Fruit fly (Drosophila melanogaster) whole organism, embryonic: ENCODE data around the gene Ae2.

Experiments
- B-H2 ChIP-seq: fragments of 200-800 bp; sonication (Bioruptor generic); optimal IDR thresholded peaks from 2 replicates; lab custom pipeline; 2018; ENCODE audit warnings: missing biosample characterization, mild to moderate bottlenecking, missing genetic modification characterization
- Bgb ChIP-seq: fragments of 200-800 bp; sonication (Bioruptor generic); IDR thresholded peaks from 2 replicates; pipeline ENCODE4 v1.3.6; 2022; ENCODE audit warnings: missing biosample characterization, missing genetic modification characterization; ENCODE audit not compliant: partially characterized antibody
- C15 ChIP-seq: fragments of 200-800 bp; sonication (Bioruptor generic); IDR thresholded peaks from 3 replicates; pipeline ENCODE4 v1.3.6; 2022; ENCODE audit warnings: missing biosample characterization, missing genetic modification characterization
- CG10366 ChIP-seq: fragments of 200-800 bp; sonication (Bioruptor generic); IDR thresholded peaks from 2 replicates; pipeline ENCODE4 v1.3.6; 2022; ENCODE audit warnings: missing biosample characterization, missing genetic modification characterization
- CG12299 ChIP-seq: fragments of 200-800 bp; sonication (Bioruptor generic); optimal IDR thresholded peaks from 2 replicates; lab custom pipeline; 2018; ENCODE audit warnings: missing biosample characterization, mild to moderate bottlenecking, missing genetic modification characterization
- CG14965 ChIP-seq: fragments of 200-800 bp; sonication (Bioruptor generic); optimal IDR thresholded peaks from 2 replicates; lab custom pipeline; 2016; ENCODE audit warnings: missing biosample characterization, missing genetic modification characterization, borderline replicate concordance
- CG15073 ChIP-seq: fragments of 200-800 bp; sonication (Bioruptor generic); optimal IDR thresholded peaks from 2 replicates; lab custom pipeline; 2016; ENCODE audit warnings: missing biosample characterization, missing genetic modification characterization
- CG1529 ChIP-seq: fragments of 200-800 bp; sonication (Bioruptor generic); optimal IDR thresholded peaks from 3 replicates; lab custom pipeline; 2018; ENCODE audit warnings: missing biosample characterization, missing genetic modification characterization
- CG16815 ChIP-seq: fragments of 200-800 bp; sonication (Bioruptor generic); optimal IDR thresholded peaks from 3 replicates; lab custom pipeline; 2017; ENCODE audit warnings: missing biosample characterization, mild to moderate bottlenecking, missing genetic modification characterization
- CG1792 ChIP-seq: fragments of 200-800 bp; sonication (Bioruptor generic); optimal IDR thresholded peaks from 2 replicates; lab custom pipeline; 2016; ENCODE audit warnings: missing biosample characterization, missing genetic modification characterization
- CG18619 ChIP-seq: fragments of 200-800 bp; sonication (Bioruptor generic); optimal IDR thresholded peaks from 3 replicates; lab custom pipeline; 2017; ENCODE audit warnings: missing biosample characterization, mild to moderate bottlenecking, missing genetic modification characterization
- CG2712 ChIP-seq: fragments of 200-800 bp; optimal IDR thresholded peaks from 3 replicates; lab custom pipeline; 2019; ENCODE audit warnings: missing biosample characterization, mild to moderate bottlenecking, missing genetic modification characterization, moderate library complexity
- CG31388 ChIP-seq: fragments of 200-800 bp; sonication (Bioruptor generic); optimal IDR thresholded peaks from 2 replicates; lab custom pipeline; 2016; ENCODE audit warnings: missing biosample characterization, missing genetic modification characterization
- CG4282 ChIP-seq: fragments of 200-800 bp; sonication (Bioruptor generic); optimal IDR thresholded peaks from 2 replicates; lab custom pipeline; 2016; ENCODE audit warnings: missing biosample characterization, missing genetic modification characterization
- CG4730 ChIP-seq: fragments of 200-800 bp; sonication (Bioruptor generic); IDR thresholded peaks from 2 replicates; pipeline ENCODE4 v1.3.6; 2022; ENCODE audit warnings: missing biosample characterization, missing genetic modification characterization
- CG5953 ChIP-seq: fragments of 200-800 bp; sonication (Bioruptor generic); IDR thresholded peaks from 2 replicates; pipeline ENCODE4 v1.3.6; 2022; ENCODE audit warnings: missing biosample characterization, missing genetic modification characterization
- CG6683 ChIP-seq: fragments of 200-800 bp; sonication (Bioruptor generic); optimal IDR thresholded peaks from 2 replicates; lab custom pipeline; 2017; ENCODE audit warnings: missing biosample characterization, mild to moderate bottlenecking, missing genetic modification characterization, missing genetic modification reagents
- CG6854 ChIP-seq: fragments of 200-800 bp; sonication (Bioruptor generic); optimal IDR thresholded peaks from 3 replicates; lab custom pipeline; 2017; ENCODE audit warnings: missing biosample characterization, mild to moderate bottlenecking, missing genetic modification characterization
- CG7928 ChIP-seq: fragments of 200-800 bp; sonication (Bioruptor generic); optimal IDR thresholded peaks from 2 replicates; lab custom pipeline; 2017; ENCODE audit warnings: missing biosample characterization, mild to moderate bottlenecking, missing genetic modification characterization
- CG8089 ChIP-seq: fragments of 200-800 bp; sonication (Bioruptor generic); optimal IDR thresholded peaks from 3 replicates; lab custom pipeline; 2016; ENCODE audit warnings: missing biosample characterization, missing genetic modification characterization
- CG9797 ChIP-seq: fragments of 200-800 bp; sonication (Bioruptor generic); optimal IDR thresholded peaks from 3 replicates; lab custom pipeline; 2018; ENCODE audit warnings: missing biosample characterization, mild to moderate bottlenecking, missing genetic modification characterization
- Dad ChIP-seq: fragments of 200-800 bp; sonication (Bioruptor generic); optimal IDR thresholded peaks from 3 replicates; lab custom pipeline; 2016; ENCODE audit warnings: missing biosample characterization, missing genetic modification characterization
- Fer1 ChIP-seq: fragments of 200-800 bp; sonication (Bioruptor generic); optimal IDR thresholded peaks from 2 replicates; lab custom pipeline; 2017; ENCODE audit warnings: missing biosample characterization, mild to moderate bottlenecking, missing genetic modification characterization
- GATAe ChIP-seq: fragments of 200-800 bp; sonication (Bioruptor generic); conservative IDR thresholded peaks from 2 replicates; pipeline ENCODE4 v1.3.6; 2022; ENCODE audit warnings: missing biosample characterization, missing genetic modification characterization
- Hmx ChIP-seq: fragments of 200-800 bp; sonication (Bioruptor generic); optimal IDR thresholded peaks from 2 replicates; lab custom pipeline; 2016; ENCODE audit warnings: missing biosample characterization, missing genetic modification characterization
- Mad ChIP-seq: fragments of 200-800 bp; sonication (Bioruptor generic); optimal IDR thresholded peaks from 2 replicates; lab custom pipeline; 2016; ENCODE audit warnings: missing biosample characterization, missing genetic modification characterization
- Med ChIP-seq: fragments of 200-800 bp; sonication (Bioruptor generic); peaks from one replicate; lab custom pipeline; 2016; ENCODE audit warnings: missing biosample characterization, missing genetic modification characterization, mild to moderate bottlenecking, inconsistent platforms, moderate library complexity
- Oaz ChIP-seq: fragments of 200-800 bp; sonication (Bioruptor generic); IDR thresholded peaks from 2 replicates; pipeline ENCODE4 v1.3.6; 2022; ENCODE audit warnings: missing biosample characterization, missing genetic modification characterization
- Ptx1 ChIP-seq: fragments of 200-800 bp; sonication (Bioruptor generic); IDR thresholded peaks from 2 replicates; pipeline ENCODE4 v1.3.6; 2022; ENCODE audit warnings: missing biosample characterization, missing genetic modification characterization
- Sry-δ ChIP-seq: fragments of 200-800 bp; sonication (Bioruptor generic); optimal IDR thresholded peaks from 2 replicates; lab custom pipeline; 2016; ENCODE audit warnings: missing biosample characterization, missing genetic modification characterization
- Taf1 ChIP-seq: fragments of 200-800 bp; sonication (Bioruptor generic); IDR thresholded peaks from 2 replicates; pipeline ENCODE4 v1.3.6; 2022; ENCODE audit warnings: missing biosample characterization, missing genetic modification characterization
- ash1 ChIP-seq: fragments of 200-800 bp; sonication (Bioruptor generic); optimal IDR thresholded peaks from 2 replicates; lab custom pipeline; 2018; ENCODE audit warnings: missing biosample characterization, mild to moderate bottlenecking, missing genetic modification characterization
- bab2 ChIP-seq: fragments of 200-800 bp; sonication (Bioruptor generic); optimal IDR thresholded peaks from 2 replicates; lab custom pipeline; 2016; ENCODE audit warnings: missing biosample characterization, missing genetic modification characterization
- bigmax ChIP-seq: fragments of 200-800 bp; sonication (Bioruptor generic); optimal IDR thresholded peaks from 2 replicates; lab custom pipeline; 2018; ENCODE audit warnings: missing biosample characterization, mild to moderate bottlenecking, missing genetic modification characterization
- bsh ChIP-seq, 2 experiments: fragments of 200-800 bp; sonication (Bioruptor generic); optimal IDR thresholded peaks; 2 replicates each; lab custom pipeline; 2017 to 2018; ENCODE audit warnings: mild to moderate bottlenecking in 2 of 2, missing biosample characterization in 2 of 2, missing genetic modification characterization in 2 of 2, moderate library complexity in 1 of 2
- btn ChIP-seq: fragments of 200-800 bp; sonication (Bioruptor generic); optimal IDR thresholded peaks from 2 replicates; lab custom pipeline; 2016; ENCODE audit warnings: missing biosample characterization, missing genetic modification characterization
- cas ChIP-seq: fragments of 200-800 bp; sonication (Bioruptor generic); IDR thresholded peaks from 2 replicates; pipeline ENCODE4 v1.3.6; 2022; ENCODE audit warnings: missing biosample characterization, missing genetic modification characterization
- chn ChIP-seq: fragments of 200-800 bp; sonication (Bioruptor generic); optimal IDR thresholded peaks from 2 replicates; lab custom pipeline; 2016; ENCODE audit warnings: missing biosample characterization, missing genetic modification characterization
- dmrt11E ChIP-seq: fragments of 200-800 bp; sonication (Bioruptor generic); optimal IDR thresholded peaks from 3 replicates; lab custom pipeline; 2018; ENCODE audit warnings: missing biosample characterization, mild to moderate bottlenecking, missing genetic modification characterization, moderate library complexity
- ewg ChIP-seq: fragments of 200-800 bp; sonication (Bioruptor generic); optimal IDR thresholded peaks from 3 replicates; lab custom pipeline; 2017; ENCODE audit warnings: mild to moderate bottlenecking, missing biosample characterization, missing genetic modification reagents, missing genetic modification characterization
- gem ChIP-seq: fragments of 200-800 bp; sonication (Bioruptor generic); optimal IDR thresholded peaks from 2 replicates; lab custom pipeline; 2019; ENCODE audit warnings: missing biosample characterization, mild to moderate bottlenecking, missing genetic modification characterization, moderate library complexity
- gsb ChIP-seq: fragments of 200-800 bp; sonication (Bioruptor generic); IDR thresholded peaks from 2 replicates; pipeline ENCODE4 v1.3.6; 2022; ENCODE audit warnings: missing biosample characterization, missing genetic modification characterization
- hb ChIP-seq: fragments of 200-800 bp; sonication (Bioruptor generic); IDR thresholded peaks from 3 replicates; pipeline ENCODE4 v1.3.6; 2022; ENCODE audit warnings: missing biosample characterization, missing genetic modification characterization; ENCODE audit not compliant: partially characterized antibody
- jumu ChIP-seq: fragments of 200-800 bp; sonication (Bioruptor generic); optimal IDR thresholded peaks from 3 replicates; lab custom pipeline; 2016; ENCODE audit warnings: missing biosample characterization, missing genetic modification characterization
- nerfin-1 ChIP-seq: fragments of 200-800 bp; sonication (Bioruptor generic); optimal IDR thresholded peaks from 3 replicates; lab custom pipeline; 2019; ENCODE audit warnings: missing biosample characterization, mild to moderate bottlenecking, missing genetic modification characterization, moderate library complexity
- pros ChIP-seq: fragments of 200-800 bp; sonication (Bioruptor generic); optimal IDR thresholded peaks from 3 replicates; lab custom pipeline; 2019; ENCODE audit warnings: missing biosample characterization, mild to moderate bottlenecking, missing genetic modification characterization, moderate library complexity
- pzg ChIP-seq: fragments of 200-800 bp; sonication (Bioruptor generic); optimal IDR thresholded peaks from 3 replicates; lab custom pipeline; 2018; ENCODE audit warnings: missing biosample characterization, mild to moderate bottlenecking, missing genetic modification characterization, moderate library complexity
- sob ChIP-seq: fragments of 200-800 bp; sonication (Bioruptor generic); IDR thresholded peaks from 2 replicates; pipeline ENCODE4 v1.3.6; 2022; ENCODE audit warnings: missing biosample characterization, missing genetic modification characterization
- tap ChIP-seq: fragments of 200-800 bp; optimal IDR thresholded peaks from 3 replicates; lab custom pipeline; 2019; ENCODE audit warnings: missing biosample characterization, mild to moderate bottlenecking, missing genetic modification characterization, moderate library complexity
- tll ChIP-seq, 2 experiments: fragments of 200-800 bp in 1 of 2; fragments of >200 bp in 1 of 2; sonication (Bioruptor generic) in 1 of 2; optimal IDR thresholded peaks; 2 replicates each; lab custom pipeline; 2017 to 2019; ENCODE audit warnings: missing biosample characterization in 2 of 2, missing genetic modification characterization in 2 of 2, mild to moderate bottlenecking in 1 of 2, moderate library complexity in 1 of 2
- tna ChIP-seq: fragments of 200-800 bp; sonication (Bioruptor generic); IDR thresholded peaks from 2 replicates; pipeline ENCODE4 v1.3.6; 2022; ENCODE audit warnings: missing biosample characterization, missing genetic modification characterization; ENCODE audit not compliant: partially characterized antibody

Ae2 gene

dm6 chr3L:9718929-9719328 lies 44.4 kb upstream of the Ae2 start, which contains the start of the genes CG18178 and CG14174 (continued):
- TF ChIP-seq pros (GFP tag; lab: Kevin White, UChicago): no peak
- no peak for TF ChIP-seq CG14965 (GFP tag; lab: Kevin White, UChicago)
- peak; percentile 85 for TF ChIP-seq CG2712 (tag; lab: Kevin White, UChicago)
- TF ChIP-seq Bgb: no peak
- TF ChIP-seq C15 (GFP tag; lab: Robert Waterston, UW): peak; percentile 14; the same call in 1 of the 3 replicates
- no peak for TF ChIP-seq bigmax (GFP tag; lab: Kevin White, UChicago)
- TF ChIP-seq chn (GFP tag; lab: Kevin White, UChicago): no peak
- peak; percentile 2 for TF ChIP-seq Mad
- TF ChIP-seq tll (GFP tag; optimal IDR thresholded peaks at IDR 0.05; lab: Kevin White, UChicago): no peak
- TF ChIP-seq CG9797 (GFP tag; lab: Kevin White, UChicago): peak; percentile 64
- TF ChIP-seq sob (GFP tag; lab: Robert Waterston, UW): peak; percentile 80
- TF ChIP-seq GATAe (GFP tag; lab: Robert Waterston, UW): 0 out of 2 replicates have a peak, but pooled peaks have one; percentile 22
- TF ChIP-seq tap (tag; lab: Kevin White, UChicago): peak; percentile 42
- TF ChIP-seq Fer1 (GFP tag; lab: Kevin White, UChicago): peak; percentile 78
- TF ChIP-seq Ptx1 (GFP tag; lab: Robert Waterston, UW): peak; percentile 66
- TF ChIP-seq CG10366 (GFP tag; lab: Robert Waterston, UW): peak; percentile 56
- peak; percentile 80 for TF ChIP-seq gem (tag; lab: Kevin White, UChicago)
- TF ChIP-seq CG1792 (GFP tag; lab: Kevin White, UChicago): no peak
- peak; percentile 71 for TF ChIP-seq Med (GFP tag; lab: Kevin White, UChicago)
- peak; percentile 50; the same call in 1 of the 2 replicates for TF ChIP-seq Taf1 (GFP tag; lab: Robert Waterston, UW)
- TF ChIP-seq CG12299 (tag; lab: Kevin White, UChicago): no peak
- TF ChIP-seq CG4282 (GFP tag; lab: Kevin White, UChicago): no peak
- no peak for TF ChIP-seq bab2 (GFP tag; lab: Kevin White, UChicago)
- TF ChIP-seq ash1 (GFP tag; lab: Kevin White, UChicago): no peak
- no peak for TF ChIP-seq Hmx (GFP tag; lab: Kevin White, UChicago)
- TF ChIP-seq pzg (GFP tag; lab: Kevin White, UChicago): peak; percentile 47
- TF ChIP-seq jumu (GFP tag; lab: Kevin White, UChicago): no peak
- 0 out of 2 replicates have a peak, but pooled peaks have one; percentile 20 for TF ChIP-seq cas
- no peak for TF ChIP-seq CG6854 (GFP tag; lab: Kevin White, UChicago)
- no peak for TF ChIP-seq hb (GFP tag; lab: Robert Waterston, UW)
- TF ChIP-seq CG16815: peak; percentile 47
- TF ChIP-seq CG8089 (GFP tag; lab: Kevin White, UChicago): no peak
- peak; percentile 85 for TF ChIP-seq B-H2 (GFP tag; lab: Kevin White, UChicago)
- peak; percentile 74 for TF ChIP-seq nerfin-1
- TF ChIP-seq tna (GFP tag; lab: Robert Waterston, UW): no peak
- TF ChIP-seq CG18619 (GFP tag; lab: Kevin White, UChicago): peak; percentile 43
- TF ChIP-seq dmrt11E (tag; lab: Kevin White, UChicago): peak; percentile 79
- no peak for TF ChIP-seq btn (GFP tag; lab: Kevin White, UChicago)
- TF ChIP-seq CG4730 (GFP tag; lab: Robert Waterston, UW): no peak; the same call in 1 of the 2 replicates
- TF ChIP-seq Sry-δ (GFP tag; lab: Kevin White, UChicago): peak; percentile 33
- no peak for TF ChIP-seq CG31388 (GFP tag; lab: Kevin White, UChicago)
- TF ChIP-seq CG1529 (GFP tag; lab: Kevin White, UChicago): no peak
- no peak for TF ChIP-seq Oaz (GFP tag; lab: Robert Waterston, UW)
- no peak for TF ChIP-seq Dad
- no peak for TF ChIP-seq gsb (GFP tag; lab: Robert Waterston, UW)
- TF ChIP-seq CG15073 (GFP tag; lab: Kevin White, UChicago): no peak
- TF ChIP-seq CG6683 (GFP tag; lab: Kevin White, UChicago): no peak
- TF ChIP-seq CG5953 (GFP tag; lab: Robert Waterston, UW): no peak
- peak; percentile 34 for TF ChIP-seq ewg
- TF ChIP-seq bsh (GFP tag; optimal IDR thresholded peaks at IDR 0.05; lab: Kevin White, UChicago): peak in 1 of 2 experiments; percentile 72
- TF ChIP-seq CG7928: peak; percentile 42
